Fruit fly (Drosophila melanogaster) whole organism: ENCODE data around the gene Targ3.

Experiments used
- CG8478 ChIP-seq: fragments of >200 bp; optimal IDR thresholded peaks from 2 replicates; lab custom pipeline; 2018; ENCODE audit warnings: inconsistent platforms
- Dll ChIP-seq: fragments of >200 bp; optimal IDR thresholded peaks from 2 replicates; lab custom pipeline; 2017
- EcR ChIP-seq, 2 experiments: fragments of >200 bp; optimal IDR thresholded peaks; 2 replicates each; lab custom pipeline; 2017; ENCODE audit warnings: missing biosample characterization in 2 of 2, missing genetic modification characterization in 2 of 2, missing genetic modification reagents in 2 of 2
- pan ChIP-seq: fragments of >200 bp; optimal IDR thresholded peaks from 2 replicates; lab custom pipeline; 2017
- psq ChIP-seq: fragments of >200 bp; optimal IDR thresholded peaks from 2 replicates; lab custom pipeline; 2017
- usp ChIP-seq: fragments of >200 bp; optimal IDR thresholded peaks from 2 replicates; lab custom pipeline; 2017; ENCODE audit warnings: missing biosample characterization, missing genetic modification characterization, mixed read lengths

dm6 chr3L:21223268-21223667 lies 26.6 kb downstream of the Targ3 start:
- no peak for TF ChIP-seq CG8478
- no peak for TF ChIP-seq usp (GFP tag; lab: Kevin White, UChicago)
- TF ChIP-seq psq (lab: Kevin White, UChicago), result no peak
- TF ChIP-seq pan (lab: Kevin White, UChicago), result no peak
- TF ChIP-seq Dll (lab: Kevin White, UChicago), result no peak
- TF ChIP-seq EcR (GFP tag; optimal IDR thresholded peaks at IDR 0.05; lab: Kevin White, UChicago), result no peak
